Fruit fly (Drosophila melanogaster): ENCODE results near the gene Kots.
A peak's percentile ranks its signal among the peaks of the same experiment; 100 is the strongest.

Gene Kots

DNA sequence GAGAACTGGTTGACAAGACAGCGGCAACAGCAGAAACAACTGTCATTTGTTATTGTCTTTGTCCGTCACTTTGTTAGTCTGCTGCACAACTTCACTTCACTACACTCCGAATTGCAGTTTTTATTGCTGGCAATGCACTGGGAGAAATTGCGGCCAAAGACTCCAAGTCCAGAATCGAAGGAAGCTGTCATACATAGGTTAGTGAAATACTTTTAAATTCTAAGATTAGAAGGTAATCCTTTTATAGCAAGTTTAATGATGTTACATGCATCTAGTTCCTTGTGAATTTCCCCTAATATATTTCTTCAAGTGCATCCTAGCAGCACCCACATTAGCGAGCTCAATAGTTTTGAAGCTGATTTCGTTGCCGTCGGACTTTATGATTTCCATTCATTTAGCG, 44.9 kb upstream of the Kots start (continued):
- TF ChIP-seq CG6689 (GFP tag; IDR thresholded peaks at IDR 0.05) (peak; percentile 48; the same call in 1 of the 2 replicates), Gsc (GFP tag; IDR thresholded peaks at IDR 0.05) (no peak), pan (optimal IDR thresholded peaks at IDR 0.05) (no peak), pan (GFP tag; optimal IDR thresholded peaks at IDR 0.05 in 1 of 2, IDR thresholded peaks at IDR 0.05 in 1 of 2) (peak in 1 of 2 experiments; percentile 41), ttk (GFP tag; IDR thresholded peaks at IDR 0.05) (no peak), Sry-β (GFP tag; optimal IDR thresholded peaks at IDR 0.05) (peak; percentile 12), phol (tag; optimal IDR thresholded peaks at IDR 0.05) (peak; percentile 67), CG33213 (GFP tag; optimal IDR thresholded peaks at IDR 0.05) (peak; percentile 8), CG7357 (GFP tag; IDR thresholded peaks at IDR 0.05) (peak; percentile 22; the same call in 1 of the 3 replicates), CG17359 (tag; optimal IDR thresholded peaks at IDR 0.05) (peak; percentile 74), Dad (GFP tag; optimal IDR thresholded peaks at IDR 0.05) (no peak), her (GFP tag; optimal IDR thresholded peaks at IDR 0.05) (no peak), dysf (GFP tag; IDR thresholded peaks at IDR 0.05) (peak; percentile 52; the same call in 2 of the 3 replicates), nau (GFP tag; optimal IDR thresholded peaks at IDR 0.05) (peak; percentile 22), Fer3 (tag; optimal IDR thresholded peaks at IDR 0.05) (no peak), bsh (GFP tag; optimal IDR thresholded peaks at IDR 0.05) (peak; percentile 23 to 65), CG10654 (GFP tag; optimal IDR thresholded peaks at IDR 0.05) (peak; percentile 20), gsb-n (tag; optimal IDR thresholded peaks at IDR 0.05) (peak; percentile 3), CG17829 (tag; optimal IDR thresholded peaks at IDR 0.05) (peak; percentile 51), CG12391 (tag; optimal IDR thresholded peaks at IDR 0.05) (peak; percentile 6), caup (GFP tag; optimal IDR thresholded peaks at IDR 0.05; ENCODE audit: severe bottlenecking) (no peak), CG12071 (GFP tag; optimal IDR thresholded peaks at IDR 0.05) (peak; percentile 20), Awh (GFP tag; IDR thresholded peaks at IDR 0.05) (peak; percentile 59; the same call in 1 of the 2 replicates), sens-2 (GFP tag; IDR thresholded peaks at IDR 0.05) (0 out of 2 replicates have a peak, but pooled peaks have one; percentile 8), H15 (GFP tag; IDR thresholded peaks at IDR 0.05) (0 out of 3 replicates have a peak, but pooled peaks have one; percentile 51), Pdp1 (GFP tag; optimal IDR thresholded peaks at IDR 0.05) (peak in 1 of 2 experiments; percentile 17), CG13624 (GFP tag; optimal IDR thresholded peaks at IDR 0.05) (no peak), CG32772 (GFP tag; IDR thresholded peaks at IDR 0.05) (peak; percentile 32; the same call in 1 of the 2 replicates), Six4 (GFP tag; optimal IDR thresholded peaks at IDR 0.05) (peak; percentile 8), lab (GFP tag; optimal IDR thresholded peaks at IDR 0.05) (peak; percentile 39), CG10267 (tag; optimal IDR thresholded peaks at IDR 0.05) (peak; percentile 38), prd (optimal IDR thresholded peaks at IDR 0.05) (no peak), prd (GFP tag; IDR thresholded peaks at IDR 0.05) (peak; percentile 64; the same call in 2 of the 3 replicates), ken (GFP tag; IDR thresholded peaks at IDR 0.05) (peak; percentile 53; the same call in 1 of the 3 replicates), CG10431 (GFP tag; optimal IDR thresholded peaks at IDR 0.05) (no peak), CG17802 (tag; optimal IDR thresholded peaks at IDR 0.05) (peak; percentile 30), Deaf1 (tag; optimal IDR thresholded peaks at IDR 0.05) (no peak), kah (GFP tag; optimal IDR thresholded peaks at IDR 0.05) (peak; percentile 31), CoRest (tag; optimal IDR thresholded peaks at IDR 0.05) (peak; percentile 32), nmo (GFP tag; optimal IDR thresholded peaks at IDR 0.05) (peak; percentile 27), E2f1 (GFP tag; IDR thresholded peaks at IDR 0.05) (0 out of 2 replicates have a peak, but pooled peaks have one; percentile 20), CG1529 (GFP tag; optimal IDR thresholded peaks at IDR 0.05) (peak; percentile 62), NK7.1 (GFP tag; optimal IDR thresholded peaks at IDR 0.05) (no peak), CG7839 (tag; optimal IDR thresholded peaks at IDR 0.05) (peak; percentile 31), Sox102F (GFP tag; optimal IDR thresholded peaks at IDR 0.05) (peak; percentile 61), ase (GFP tag; IDR thresholded peaks at IDR 0.05) (0 out of 3 replicates have a peak, but pooled peaks have one; percentile 45), CG8944 (GFP tag; optimal IDR thresholded peaks at IDR 0.05) (peak; percentile 34), fd102C (GFP tag; optimal IDR thresholded peaks at IDR 0.05) (peak; percentile 18), D (optimal IDR thresholded peaks at IDR 0.05) (no peak), D (GFP tag; optimal IDR thresholded peaks at IDR 0.05) (peak; percentile 44)
